Worm (Caenorhabditis elegans) whole organism, L4 larva: ENCODE measurements around the gene srab-25.
"Not testable (repeated sequence)": the region's sequence is repeated elsewhere in the genome, so short reads cannot be mapped to it uniquely, and the experiment has no call there.

Experiments
- R02D3.7 ChIP-seq: fragments of 150-350 bp; sonication (generic microtip); optimal IDR thresholded peaks from 3 replicates; lab custom pipeline; 2014; ENCODE audit warnings: missing biosample characterization, missing genetic modification characterization
- Y48G9A.11 ChIP-seq: fragments of 200-800 bp; sonication (Bioruptor generic); IDR thresholded peaks from 2 replicates; pipeline ENCODE4 v1.3.6; 2022; ENCODE audit warnings: missing genetic modification reagents, missing genetic modification characterization, missing compliant biosample characterization
- ceh-28 ChIP-seq: fragments of 150-350 bp; optimal IDR thresholded peaks from 2 replicates; lab custom pipeline; 2014; ENCODE audit warnings: missing biosample characterization, missing genetic modification reagents, missing genetic modification characterization
- ces-1 ChIP-seq: fragments of 150-350 bp; sonication (generic microtip); optimal IDR thresholded peaks from 4 replicates; lab custom pipeline; 2014; ENCODE audit warnings: missing biosample characterization, missing genetic modification reagents, missing genetic modification characterization
- dve-1 ChIP-seq: sonication (generic microtip); optimal IDR thresholded peaks from 2 replicates; lab custom pipeline; 2017; ENCODE audit warnings: antibody characterized with exemption, mild to moderate bottlenecking, missing genetic modification characterization, missing compliant biosample characterization; ENCODE audit not compliant: insufficient read depth
- fkh-10 ChIP-seq: fragments of 150-350 bp; optimal IDR thresholded peaks from 2 replicates; lab custom pipeline; 2014; ENCODE audit warnings: missing biosample characterization, missing genetic modification reagents, missing genetic modification characterization
- fos-1 ChIP-seq: fragments of 150-350 bp; optimal IDR thresholded peaks from 2 replicates; lab custom pipeline; 2014; ENCODE audit warnings: missing biosample characterization, missing genetic modification characterization
- lin-29 ChIP-seq: fragments of 200-800 bp; sonication (Bioruptor generic); IDR thresholded peaks from 2 replicates; pipeline ENCODE4 v1.3.6; 2022; ENCODE audit warnings: missing genetic modification reagents, missing genetic modification characterization, missing compliant biosample characterization
- nhr-76 ChIP-seq: fragments of 150-350 bp; optimal IDR thresholded peaks from 2 replicates; lab custom pipeline; 2014; ENCODE audit warnings: missing biosample characterization, missing genetic modification characterization
- snpc-1.2 ChIP-seq: fragments of 200-800 bp; sonication (Bioruptor generic); IDR thresholded peaks from 2 replicates; pipeline ENCODE4 v1.3.6; 2022; ENCODE audit warnings: missing genetic modification reagents, missing genetic modification characterization, missing compliant biosample characterization
- snpc-4 ChIP-seq: fragments of 150-350 bp; optimal IDR thresholded peaks from 2 replicates; lab custom pipeline; 2014; ENCODE audit warnings: missing biosample characterization, missing genetic modification characterization
- unc-130 ChIP-seq: sonication (generic microtip); optimal IDR thresholded peaks from 2 replicates; lab custom pipeline; 2016; ENCODE audit warnings: missing genetic modification reagents, missing genetic modification characterization, missing compliant biosample characterization
- zag-1 ChIP-seq: fragments of 150-350 bp; optimal IDR thresholded peaks from 2 replicates; lab custom pipeline; 2014; ENCODE audit warnings: missing biosample characterization, missing genetic modification characterization

ce11 chrV:1693876-1694275 lies 47.1 kb downstream of the srab-25 start, which contains the start of gene Y46H3C.7:
- not testable (repeated sequence) for TF ChIP-seq snpc-1.2 (GFP tag; lab: Robert Waterston, UW); snpc-4; dve-1; nhr-76 (tag; lab: Kevin White, UChicago); unc-130 (GFP tag; lab: Kevin White, UChicago); zag-1 (tag; lab: Kevin White, UChicago); lin-29 (GFP tag; lab: Robert Waterston, UW); fkh-10 (GFP tag; lab: Kevin White, UChicago); fos-1 (tag; lab: Kevin White, UChicago); ceh-28; Y48G9A.11 (GFP tag; lab: Robert Waterston, UW); R02D3.7 (tag; lab: Kevin White, UChicago); ces-1 (GFP tag; lab: Kevin White, UChicago)
